Worm (Caenorhabditis elegans) whole organism, late embryonic: ENCODE measurements around the gene his-69.

Experiments
- ama-1 ChIP-seq: fragments of 150-350 bp; optimal IDR thresholded peaks from 2 replicates; lab custom pipeline; 2014
- ceh-19 ChIP-seq: fragments of 200-800 bp; sonication (Bioruptor generic); optimal IDR thresholded peaks from 2 replicates; lab custom pipeline; 2018; ENCODE audit warnings: mild to moderate bottlenecking, missing genetic modification characterization, missing compliant biosample characterization
- ceh-34 ChIP-seq: sonication (generic microtip); optimal IDR thresholded peaks from 2 replicates; lab custom pipeline; 2016; ENCODE audit warnings: mild to moderate bottlenecking, missing genetic modification characterization, missing compliant biosample characterization
- dmd-4 ChIP-seq: sonication (generic microtip); optimal IDR thresholded peaks from 2 replicates; lab custom pipeline; 2016; ENCODE audit warnings: borderline replicate concordance, missing genetic modification characterization, missing compliant biosample characterization
- dve-1 ChIP-seq: sonication (generic microtip); optimal IDR thresholded peaks from 2 replicates; lab custom pipeline; 2017; ENCODE audit warnings: antibody characterized with exemption, mild to moderate bottlenecking, missing genetic modification characterization, missing compliant biosample characterization
- eyg-1 ChIP-seq: sonication (generic microtip); optimal IDR thresholded peaks from 2 replicates; lab custom pipeline; 2016; ENCODE audit warnings: missing genotype, missing genetic modification characterization, missing compliant biosample characterization
- fkh-10 ChIP-seq: fragments of 150-350 bp; optimal IDR thresholded peaks from 2 replicates; lab custom pipeline; 2014; ENCODE audit warnings: missing biosample characterization, missing genetic modification reagents, missing genetic modification characterization
- hlh-30 ChIP-seq: sonication (generic microtip); optimal IDR thresholded peaks from 2 replicates; lab custom pipeline; 2017; ENCODE audit warnings: antibody characterized with exemption, missing genetic modification characterization, missing compliant biosample characterization; ENCODE audit not compliant: insufficient read depth
- lim-6 ChIP-seq: sonication (generic microtip); optimal IDR thresholded peaks from 2 replicates; lab custom pipeline; 2016; ENCODE audit warnings: missing genetic modification characterization, missing compliant biosample characterization
- mec-3 ChIP-seq: sonication (generic microtip); optimal IDR thresholded peaks from 2 replicates; lab custom pipeline; 2016; ENCODE audit warnings: borderline replicate concordance, missing genetic modification characterization, missing compliant biosample characterization
- nhr-11 ChIP-seq: fragments of 150-350 bp; optimal IDR thresholded peaks from 2 replicates; lab custom pipeline; 2014; ENCODE audit warnings: missing biosample characterization, missing genetic modification characterization
- pag-3 ChIP-seq: sonication (generic microtip); optimal IDR thresholded peaks from 2 replicates; lab custom pipeline; 2016; ENCODE audit warnings: missing compliant biosample characterization, missing genetic modification characterization, borderline replicate concordance
- pat-9 ChIP-seq: fragments of 200-800 bp; sonication (Bioruptor generic); optimal IDR thresholded peaks from 2 replicates; lab custom pipeline; 2018; ENCODE audit warnings: mild to moderate bottlenecking, missing genetic modification characterization, moderate library complexity, missing compliant biosample characterization
- pqm-1 ChIP-seq: sonication (generic microtip); optimal IDR thresholded peaks from 2 replicates; lab custom pipeline; 2016; ENCODE audit warnings: missing genetic modification characterization, missing compliant biosample characterization

DNA sequence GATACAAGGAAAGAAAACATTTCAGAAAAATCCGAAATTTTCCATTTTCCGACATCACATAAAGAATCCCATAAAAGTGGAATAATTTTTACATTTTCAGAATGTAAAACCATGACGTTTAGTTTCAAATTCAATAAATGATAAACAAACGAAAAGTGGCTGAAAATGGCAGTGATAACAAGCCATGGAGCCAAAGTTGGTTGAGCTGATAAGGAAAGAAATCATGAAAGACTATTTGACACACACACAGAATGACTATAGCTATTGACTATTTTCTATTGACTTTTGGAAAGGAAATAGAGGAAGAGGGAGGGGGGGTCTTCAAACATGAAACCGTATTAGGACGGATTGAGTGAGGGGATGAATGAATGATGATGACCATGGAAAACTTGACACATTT lies 18.8 kb downstream of the his-69 start:
- no peak for TF ChIP-seq dve-1 (tag; lab: Kevin White, UChicago)
- no peak for TF ChIP-seq pqm-1 (tag; lab: Kevin White, UChicago)
- no peak for TF ChIP-seq hlh-30
- no peak for TF ChIP-seq eyg-1
- no peak for TF ChIP-seq ceh-19
- TF ChIP-seq lim-6 (tag; lab: Kevin White, UChicago): no peak
- no peak for TF ChIP-seq pag-3
- TF ChIP-seq ceh-34 (tag; lab: Kevin White, UChicago): no peak
- no peak for TF ChIP-seq mec-3 (tag; lab: Kevin White, UChicago)
- no peak for TF ChIP-seq fkh-10 (GFP tag; lab: Kevin White, UChicago)
- TF ChIP-seq dmd-4: no peak
- no peak for TF ChIP-seq ama-1 (lab: Kevin White, UChicago)
- TF ChIP-seq nhr-11 (tag; lab: Kevin White, UChicago): no peak
- TF ChIP-seq pat-9 (tag; lab: Kevin White, UChicago): no peak
